Worm (Caenorhabditis elegans) whole organism, young adult: ENCODE results near the gene srh-146.

Experiments used
- C06A6.2 ChIP-seq: fragments of 200-800 bp; sonication (Bioruptor generic); conservative IDR thresholded peaks from 2 replicates; pipeline ENCODE4 v1.3.6; 2022; ENCODE audit warnings: missing genetic modification characterization, missing compliant biosample characterization
- C17E4.6 ChIP-seq: fragments of 200-800 bp; sonication (Bioruptor generic); IDR thresholded peaks from 2 replicates; pipeline ENCODE4 v1.3.6; 2022; ENCODE audit warnings: missing genetic modification reagents, missing genetic modification characterization, missing compliant biosample characterization
- D2030.7 ChIP-seq: fragments of 200-800 bp; sonication (Bioruptor generic); IDR thresholded peaks from 2 replicates; pipeline ENCODE4 v1.3.6; 2022; ENCODE audit warnings: missing genetic modification reagents, missing genetic modification characterization, missing compliant biosample characterization
- F22D6.2 ChIP-seq: sonication (generic microtip); optimal IDR thresholded peaks from 2 replicates; lab custom pipeline; 2016; ENCODE audit warnings: mild to moderate bottlenecking, missing genetic modification characterization, missing compliant biosample characterization
- F33H1.4 ChIP-seq: fragments of 200-800 bp; sonication (Bioruptor generic); IDR thresholded peaks from 2 replicates; pipeline ENCODE4 v1.3.6; 2022; ENCODE audit warnings: missing genetic modification reagents, missing genetic modification characterization, missing compliant biosample characterization
- K11D2.4 ChIP-seq: fragments of 200-800 bp; sonication (Bioruptor generic); IDR thresholded peaks from 2 replicates; pipeline ENCODE4 v1.3.6; 2022; ENCODE audit warnings: missing genetic modification reagents, missing genetic modification characterization, missing compliant biosample characterization
- Y53F4B.3 ChIP-seq: fragments of 200-800 bp; sonication (Bioruptor generic); IDR thresholded peaks from 2 replicates; pipeline ENCODE4 v1.3.6; 2022; ENCODE audit warnings: missing genetic modification reagents, missing genetic modification characterization, missing compliant biosample characterization
- Y53G8AR.9 ChIP-seq: fragments of 200-800 bp; sonication (Bioruptor generic); conservative IDR thresholded peaks from 2 replicates; pipeline ENCODE4 v1.3.6; 2022; ENCODE audit warnings: missing genetic modification reagents, missing genetic modification characterization, missing compliant biosample characterization
- Y95B8A.8 ChIP-seq: fragments of 200-800 bp; sonication (Bioruptor generic); IDR thresholded peaks from 2 replicates; pipeline ENCODE4 v1.3.6; 2022; ENCODE audit warnings: missing genetic modification reagents, missing genetic modification characterization, missing compliant biosample characterization
- aptf-2 ChIP-seq: fragments of 200-800 bp; sonication (Bioruptor generic); conservative IDR thresholded peaks from 2 replicates; pipeline ENCODE4 v1.3.6; 2022; ENCODE audit warnings: missing genetic modification reagents, missing genetic modification characterization, missing compliant biosample characterization
- athp-1 ChIP-seq: sonication (generic microtip); optimal IDR thresholded peaks from 2 replicates; lab custom pipeline; 2017; ENCODE audit warnings: mild to moderate bottlenecking, missing genetic modification characterization, missing compliant biosample characterization
- attf-3 ChIP-seq: fragments of 200-800 bp; sonication (Bioruptor generic); conservative IDR thresholded peaks from 2 replicates; pipeline ENCODE4 v1.3.6; 2022; ENCODE audit warnings: missing genetic modification reagents, missing genetic modification characterization, missing compliant biosample characterization
- ceh-79 ChIP-seq: sonication (generic microtip); optimal IDR thresholded peaks from 2 replicates; lab custom pipeline; 2017; ENCODE audit warnings: mild to moderate bottlenecking, missing genetic modification characterization, missing compliant biosample characterization
- dpff-1 ChIP-seq: sonication (generic microtip); optimal IDR thresholded peaks from 2 replicates; lab custom pipeline; 2017; ENCODE audit warnings: mild to moderate bottlenecking, missing genetic modification characterization, missing compliant biosample characterization
- gei-17 ChIP-seq: fragments of 200-800 bp; sonication (Bioruptor generic); optimal IDR thresholded peaks from 2 replicates; lab custom pipeline; 2018; ENCODE audit warnings: mild to moderate bottlenecking, missing genetic modification characterization, missing compliant biosample characterization
- hmg-1.2 ChIP-seq: fragments of 200-800 bp; sonication (Bioruptor generic); IDR thresholded peaks from 2 replicates; pipeline ENCODE4 v1.3.6; 2022; ENCODE audit warnings: missing genetic modification reagents, missing genetic modification characterization, missing compliant biosample characterization
- hsf-1 ChIP-seq: fragments of 200-800 bp; sonication (Bioruptor generic); IDR thresholded peaks from 2 replicates; pipeline ENCODE4 v1.3.6; 2022; ENCODE audit warnings: missing genetic modification reagents, missing genetic modification characterization, missing compliant biosample characterization
- lin-26 ChIP-seq: fragments of 200-800 bp; sonication (Bioruptor generic); IDR thresholded peaks from 2 replicates; pipeline ENCODE4 v1.3.6; 2022; ENCODE audit warnings: missing genetic modification reagents, missing genetic modification characterization, missing compliant biosample characterization
- lin-40 ChIP-seq: sonication (generic microtip); optimal IDR thresholded peaks from 2 replicates; lab custom pipeline; 2016; ENCODE audit warnings: missing genetic modification characterization, mild to moderate bottlenecking, missing compliant biosample characterization, missing genotype, missing genetic modification reagents
- lsl-1 ChIP-seq: fragments of 200-800 bp; sonication (Bioruptor generic); optimal IDR thresholded peaks from 2 replicates; lab custom pipeline; 2018; ENCODE audit warnings: mild to moderate bottlenecking, missing genetic modification characterization, moderate library complexity, missing compliant biosample characterization
- lsy-27 ChIP-seq: sonication (generic microtip); optimal IDR thresholded peaks from 2 replicates; lab custom pipeline; 2017; ENCODE audit warnings: missing genetic modification characterization, mild to moderate bottlenecking, missing compliant biosample characterization, antibody characterized with exemption, missing genotype, borderline replicate concordance; ENCODE audit not compliant: insufficient read depth
- madf-3 ChIP-seq: fragments of 200-800 bp; sonication (Bioruptor generic); IDR thresholded peaks from 2 replicates; pipeline ENCODE4 v1.3.6; 2022; ENCODE audit warnings: missing genetic modification reagents, missing genetic modification characterization, missing compliant biosample characterization
- madf-8 ChIP-seq: fragments of 200-800 bp; sonication (Bioruptor generic); conservative IDR thresholded peaks from 2 replicates; pipeline ENCODE4 v1.3.6; 2022; ENCODE audit warnings: missing genetic modification reagents, missing genetic modification characterization, missing compliant biosample characterization
- nfyb-1 ChIP-seq: fragments of 200-800 bp; sonication (Bioruptor generic); IDR thresholded peaks from 2 replicates; pipeline ENCODE4 v1.3.6; 2022; ENCODE audit warnings: missing genetic modification reagents, missing genetic modification characterization, missing compliant biosample characterization
- nhr-80 ChIP-seq: sonication (generic microtip); optimal IDR thresholded peaks from 2 replicates; lab custom pipeline; 2016; ENCODE audit warnings: missing genetic modification characterization, missing compliant biosample characterization
- pbrm-1 ChIP-seq: fragments of 200-800 bp; sonication (Bioruptor generic); IDR thresholded peaks from 2 replicates; pipeline ENCODE4 v1.3.6; 2022; ENCODE audit warnings: missing genetic modification reagents, missing genetic modification characterization, missing compliant biosample characterization
- rec-8 ChIP-seq, 2 experiments: sonication (generic microtip); optimal IDR thresholded peaks; 2 replicates each; lab custom pipeline; 2016; ENCODE audit warnings: mild to moderate bottlenecking in 2 of 2, missing genetic modification characterization in 2 of 2, missing genetic modification reagents in 2 of 2, missing genotype in 2 of 2, missing biosample characterization in 1 of 2, missing compliant biosample characterization in 1 of 2, moderate library complexity in 1 of 2
- rpc-1 ChIP-seq, 2 experiments: fragments of 150-350 bp in 1 of 2; sonication (generic microtip) in 1 of 2; optimal IDR thresholded peaks; 2 replicates each; lab custom pipeline; 2014 to 2018; ENCODE audit warnings: missing biosample characterization in 1 of 2, missing genetic modification characterization in 1 of 2, missing genetic modification reagents in 1 of 2, missing genotype in 1 of 2
- snpc-3.4 ChIP-seq: sonication (generic microtip); optimal IDR thresholded peaks from 2 replicates; lab custom pipeline; 2017; ENCODE audit warnings: missing genetic modification characterization, mild to moderate bottlenecking, missing compliant biosample characterization, antibody characterized with exemption, moderate library complexity, missing genotype, missing genetic modification reagents
- tlf-1 ChIP-seq: fragments of 200-800 bp; sonication (Bioruptor generic); optimal IDR thresholded peaks from 2 replicates; lab custom pipeline; 2018; ENCODE audit warnings: mild to moderate bottlenecking, missing genetic modification characterization, missing compliant biosample characterization
- unc-130 ChIP-seq: sonication (generic microtip); optimal IDR thresholded peaks from 2 replicates; lab custom pipeline; 2016; ENCODE audit warnings: missing genetic modification reagents, missing genetic modification characterization, missing compliant biosample characterization
- ztf-26 ChIP-seq: sonication (generic microtip); optimal IDR thresholded peaks from 2 replicates; lab custom pipeline; 2017; ENCODE audit warnings: missing genetic modification characterization, missing compliant biosample characterization

srh-146 gene

ce11 chrV:2931252-2931651 is 17.2 kb downstream of the srh-146 start, which contains the start of gene C31B8.1:
TSS of gene C31B8.1 (plus strand) at chrV:2931552.
- TF ChIP-seq C06A6.2 (GFP tag; lab: Robert Waterston, UW), result no peak
- no peak for TF ChIP-seq F22D6.2
- no peak for TF ChIP-seq F33H1.4
- TF ChIP-seq rec-8 (tag; optimal IDR thresholded peaks at IDR 0.05; lab: Kevin White, UChicago), result no peak
- no peak for TF ChIP-seq aptf-2 (GFP tag; lab: Robert Waterston, UW)
- TF ChIP-seq Y53G8AR.9 (GFP tag; lab: Robert Waterston, UW), result no peak
- TF ChIP-seq Y95B8A.8 (GFP tag; lab: Robert Waterston, UW), result no peak
- no peak for TF ChIP-seq nhr-80
- no peak for TF ChIP-seq unc-130 (GFP tag; lab: Kevin White, UChicago)

- TF ChIP-seq lsl-1 (GFP tag; lab: Kevin White, UChicago) (no peak), C17E4.6 (no peak), athp-1 (tag; lab: Kevin White, UChicago) (no peak), hsf-1 (GFP tag; lab: Robert Waterston, UW) (no peak), attf-3 (no peak)
These were observed 20.0 kb downstream of the srh-146 start, which contains the start of gene srh-247 for ce11 chrV:2934075-2934474. TSS of gene srh-247 (minus strand) at chrV:2934175.

ce11 chrV:2938497-2938896 is 24.4 kb downstream of the srh-146 start, which contains the start of gene srw-141:
TSS of gene srw-141 (minus strand) at chrV:2938597.
- no peak for TF ChIP-seq madf-8 (GFP tag; lab: Robert Waterston, UW)
- no peak for TF ChIP-seq Y53F4B.3 (GFP tag; lab: Robert Waterston, UW)
- no peak for TF ChIP-seq snpc-3.4
- TF ChIP-seq Y95B8A.8 (GFP tag; lab: Robert Waterston, UW), result no peak
- TF ChIP-seq D2030.7, result no peak
- no peak for TF ChIP-seq tlf-1 (GFP tag; lab: Kevin White, UChicago)
- TF ChIP-seq gei-17 (GFP tag; lab: Kevin White, UChicago), result no peak
- TF ChIP-seq lsy-27 (tag; lab: Kevin White, UChicago), result no peak
- TF ChIP-seq, all 124 proteins: peak for 0

ce11 chrV:2941405-2941804 is 27.4 kb downstream of the srh-146 start, which contains the start of gene srw-143:
TSS of gene srw-143 (minus strand) at chrV:2941505.
- TF ChIP-seq snpc-3.4, result no peak
- no peak for TF ChIP-seq nfyb-1 (GFP tag; lab: Robert Waterston, UW)
- no peak for TF ChIP-seq madf-8 (GFP tag; lab: Robert Waterston, UW)
- TF ChIP-seq pbrm-1 (GFP tag; lab: Robert Waterston, UW), result no peak
- no peak for TF ChIP-seq lsy-27 (tag; lab: Kevin White, UChicago)
- no peak for TF ChIP-seq hmg-1.2
- TF ChIP-seq lin-40 (tag; lab: Kevin White, UChicago), result no peak
- TF ChIP-seq dpff-1 (tag; lab: Kevin White, UChicago), result no peak
- no peak for TF ChIP-seq ztf-26 (tag; lab: Kevin White, UChicago)
- TF ChIP-seq madf-3 (GFP tag; lab: Robert Waterston, UW), result no peak
- no peak for TF ChIP-seq K11D2.4
- no peak for TF ChIP-seq Y53F4B.3 (GFP tag; lab: Robert Waterston, UW)
- TF ChIP-seq ceh-79 (tag; lab: Kevin White, UChicago), result no peak
- TF ChIP-seq lin-26 (GFP tag; lab: Robert Waterston, UW), result no peak
- no peak for TF ChIP-seq rpc-1 (optimal IDR thresholded peaks at IDR 0.05; lab: Kevin White, UChicago)
- TF ChIP-seq rpc-1 (tag; optimal IDR thresholded peaks at IDR 0.05; lab: Kevin White, UChicago), result no peak
